Worm (Caenorhabditis elegans) whole organism, dauer: ENCODE data around the gene tbc-18.

Source experiments
- unc-62 ChIP-seq: sonication (generic microtip); optimal IDR thresholded peaks from 2 replicates; lab custom pipeline; 2017; ENCODE audit warnings: missing biosample characterization, missing genetic modification reagents, missing genetic modification characterization

The tbc-18 gene

DNA sequence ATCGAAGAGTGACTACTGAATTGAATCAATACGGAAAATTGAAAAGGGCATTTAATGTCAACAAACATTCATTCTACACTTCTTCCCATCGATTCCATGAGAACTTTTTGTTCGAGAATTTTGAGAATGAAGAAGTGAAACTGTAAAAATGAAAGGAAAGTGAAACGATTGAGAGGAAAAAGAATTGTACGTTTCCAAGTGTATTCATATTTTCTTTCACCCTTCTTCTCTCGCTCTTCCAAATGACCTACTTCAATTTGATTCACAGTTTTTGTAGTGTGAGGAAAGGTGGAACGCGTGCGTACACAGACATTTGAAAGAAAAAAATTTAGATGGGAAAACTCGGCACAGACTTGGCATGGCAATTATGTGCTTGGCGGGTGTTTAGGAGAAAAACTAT, 45.9 kb downstream of the tbc-18 start:
- no peak for TF ChIP-seq unc-62

DNA sequence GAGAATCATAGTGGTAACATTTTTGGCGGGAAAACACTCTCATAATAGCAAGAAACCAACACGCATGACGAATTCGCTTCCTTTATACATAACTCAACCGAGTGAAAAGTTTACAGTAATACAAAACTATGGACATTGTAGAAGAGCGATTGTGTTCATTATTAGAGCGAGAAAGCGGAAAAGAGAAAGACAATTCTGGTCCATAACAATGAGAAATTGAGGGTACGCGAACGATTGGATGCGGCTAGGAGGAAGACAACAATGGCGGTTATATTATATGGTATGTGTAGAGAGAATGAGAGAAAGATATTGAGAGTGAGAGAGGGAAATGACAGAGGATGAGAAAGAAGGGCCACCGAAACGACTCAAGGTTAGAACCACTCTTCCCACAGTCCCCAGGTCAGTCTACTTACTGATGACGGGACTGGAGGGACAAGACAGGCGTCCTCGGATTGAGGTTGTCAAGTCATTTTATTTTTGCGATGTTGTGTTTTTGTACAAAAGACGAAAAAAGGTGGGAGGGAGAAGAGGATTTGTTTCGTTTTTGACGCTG, 47.9 kb downstream of the tbc-18 start:
- TF ChIP-seq unc-62, result no peak

DNA sequence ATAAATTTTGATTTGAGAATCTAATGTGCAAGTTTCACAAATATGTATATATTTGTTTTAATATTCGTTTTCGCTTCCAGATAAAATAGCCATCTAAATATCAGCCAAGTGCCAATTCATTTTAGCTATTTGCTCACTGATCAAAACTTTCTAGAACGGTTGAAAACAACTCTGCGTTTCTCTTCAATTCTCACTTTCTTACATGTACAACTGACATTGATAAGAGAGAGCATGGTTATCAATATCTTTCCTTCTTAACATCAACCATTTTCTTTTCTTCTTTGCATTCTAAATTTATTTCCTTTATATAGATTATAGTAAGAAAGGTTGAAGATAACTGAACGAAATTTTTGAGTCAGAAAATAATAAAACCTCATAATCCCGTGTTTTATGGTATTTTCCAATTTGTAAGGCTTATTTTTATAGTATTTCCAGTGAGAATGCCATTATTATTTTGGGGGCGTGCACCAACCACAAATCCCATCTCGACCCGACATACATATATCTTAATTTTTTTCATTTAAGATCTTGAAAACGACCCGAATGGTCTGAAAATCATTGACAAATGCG, 50.0 kb downstream of the tbc-18 start, which contains the start of gene F08F1.3:
TSS of gene F08F1.3 (plus strand) at position 520 of the 570 bp plus-strand sequence.
- TF ChIP-seq unc-62, result no peak

DNA sequence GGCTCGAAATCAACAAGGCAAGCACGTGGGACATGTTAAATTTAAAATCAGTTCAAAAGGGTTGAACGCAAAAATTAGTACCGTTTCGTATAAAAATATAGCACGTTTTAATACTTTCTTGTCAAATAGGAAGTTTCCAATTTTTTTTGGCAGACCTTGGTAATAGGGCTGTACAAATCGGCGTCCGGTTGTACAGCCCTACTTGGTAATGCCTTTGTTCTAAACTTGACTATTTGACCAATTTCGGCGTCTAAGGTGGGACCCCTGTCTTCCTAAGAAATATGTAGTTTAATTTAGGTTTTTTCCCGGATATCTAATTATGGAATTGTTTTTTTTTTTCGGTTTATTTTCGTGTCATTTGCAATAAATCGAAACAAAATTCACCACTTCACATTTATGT, 51.1 kb downstream of the tbc-18 start:
- TF ChIP-seq unc-62, result no peak
